Fruit fly (Drosophila melanogaster): Measurements from ENCODE around the gene CG42354.

The CG42354 gene

DNA sequence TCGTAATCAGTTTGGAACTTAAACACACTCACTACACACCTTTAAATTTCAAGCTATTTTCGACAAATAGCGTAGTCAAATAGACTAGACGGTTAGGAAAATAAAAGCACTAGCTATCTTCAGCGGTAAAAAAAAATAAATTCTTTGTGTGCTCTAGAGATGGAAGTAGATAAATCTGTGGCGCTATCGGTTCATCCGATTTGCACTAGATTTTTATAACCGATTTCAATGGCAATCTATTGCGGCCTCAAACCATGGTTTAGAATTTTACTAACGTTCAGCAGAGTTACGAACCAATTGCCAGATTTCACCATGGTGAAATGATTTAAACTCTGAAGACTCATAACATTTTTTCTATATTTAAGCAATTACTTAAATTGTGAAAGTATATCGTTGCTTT is 8.3 kb downstream of the CG42354 start (continued):
- TF ChIP-seq CG9215 (GFP tag; IDR thresholded peaks at IDR 0.05) (no peak), Stat92E (GFP tag; optimal IDR thresholded peaks at IDR 0.05) (no peak), Hmr (GFP tag; optimal IDR thresholded peaks at IDR 0.05) (peak; percentile 45), Lhr (GFP tag; optimal IDR thresholded peaks at IDR 0.05) (peak; percentile 82), Gug (GFP tag; IDR thresholded peaks at IDR 0.05) (no peak), bigmax (GFP tag; optimal IDR thresholded peaks at IDR 0.05) (peak; percentile 33), CG13424 (tag; optimal IDR thresholded peaks at IDR 0.05) (peak; percentile 2), C15 (GFP tag; IDR thresholded peaks at IDR 0.05) (no peak), CG5953 (GFP tag; IDR thresholded peaks at IDR 0.05) (no peak), CG4820 (GFP tag; optimal IDR thresholded peaks at IDR 0.05) (no peak), CG14667 (GFP tag; IDR thresholded peaks at IDR 0.05) (no peak), CG4854 (GFP tag; optimal IDR thresholded peaks at IDR 0.05) (no peak), NfI (GFP tag; optimal IDR thresholded peaks at IDR 0.05) (no peak), CG34422 (GFP tag; IDR thresholded peaks at IDR 0.05) (no peak), CG7372 (GFP tag; IDR thresholded peaks at IDR 0.05) (no peak), CG11504 (tag; optimal IDR thresholded peaks at IDR 0.05) (peak; percentile 20), dimm (GFP tag; IDR thresholded peaks at IDR 0.05) (no peak), Dbx (GFP tag; IDR thresholded peaks at IDR 0.05) (0 out of 3 replicates have a peak, but pooled peaks have one; percentile 27), CG13624 (GFP tag; optimal IDR thresholded peaks at IDR 0.05) (peak; percentile 25), Ets65A (GFP tag) (peak; percentile 86), CG4328 (GFP tag; optimal IDR thresholded peaks at IDR 0.05) (no peak), CG16863 (GFP tag; optimal IDR thresholded peaks at IDR 0.05) (no peak), slbo (GFP tag; IDR thresholded peaks at IDR 0.05) (peak; percentile 60), CG6765 (GFP tag; optimal IDR thresholded peaks at IDR 0.05) (no peak), odd (GFP tag; optimal IDR thresholded peaks at IDR 0.05) (no peak), az2 (GFP tag; optimal IDR thresholded peaks at IDR 0.05) (no peak), gsb (GFP tag; IDR thresholded peaks at IDR 0.05) (no peak), CG17802 (tag; optimal IDR thresholded peaks at IDR 0.05) (no peak), dysf (GFP tag; IDR thresholded peaks at IDR 0.05) (no peak), zen (tag; optimal IDR thresholded peaks at IDR 0.05) (no peak), CG32772 (GFP tag; IDR thresholded peaks at IDR 0.05) (peak; percentile 44; the same call in 1 of the 2 replicates), unc-4 (GFP tag; IDR thresholded peaks at IDR 0.05; ENCODE audit: partially characterized antibody) (peak; percentile 77), CG3726 (GFP tag; IDR thresholded peaks at IDR 0.05) (no peak), CG6683 (GFP tag; optimal IDR thresholded peaks at IDR 0.05) (no peak), E2f2 (GFP tag; IDR thresholded peaks at IDR 0.05) (peak; percentile 69; the same call in 1 of the 2 replicates), psq (GFP tag; optimal IDR thresholded peaks at IDR 0.05) (no peak), CG13287 (GFP tag; IDR thresholded peaks at IDR 0.05; ENCODE audit: partially characterized antibody) (peak; percentile 84), Asciz (GFP tag; optimal IDR thresholded peaks at IDR 0.05) (peak; percentile 2), CG17829 (tag; optimal IDR thresholded peaks at IDR 0.05) (peak; percentile 4), mam (GFP tag; optimal IDR thresholded peaks at IDR 0.05) (peak; percentile 11), Fer1 (GFP tag; optimal IDR thresholded peaks at IDR 0.05) (no peak), trem (tag; optimal IDR thresholded peaks at IDR 0.05) (peak; percentile 53), CG30431 (GFP tag; optimal IDR thresholded peaks at IDR 0.05) (no peak), Opbp (GFP tag; IDR thresholded peaks at IDR 0.05; ENCODE audit: partially characterized antibody) (no peak; the same call in 1 of the 3 replicates), bsh (GFP tag; optimal IDR thresholded peaks at IDR 0.05) (no peak), Optix (GFP tag; IDR thresholded peaks at IDR 0.05) (no peak), ranshi (GFP tag; IDR thresholded peaks at IDR 0.05) (no peak), sqz (GFP tag; optimal IDR thresholded peaks at IDR 0.05) (peak; percentile 26), Hr3 (GFP tag; optimal IDR thresholded peaks at IDR 0.05) (no peak), fd102C (GFP tag; optimal IDR thresholded peaks at IDR 0.05) (no peak), gro (GFP tag; optimal IDR thresholded peaks at IDR 0.05) (peak; percentile 30)
